Worm (Caenorhabditis elegans) whole organism, L4 larva: ENCODE results near the gene T03F6.4.

Experiments
- D1046.2 ChIP-seq: fragments of 200-800 bp; sonication (Bioruptor generic); IDR thresholded peaks from 2 replicates; pipeline ENCODE4 v1.3.6; 2022; ENCODE audit warnings: missing genetic modification characterization, missing compliant biosample characterization
- F44E2.7 ChIP-seq: fragments of 200-800 bp; sonication (Bioruptor generic); IDR thresholded peaks from 2 replicates; pipeline ENCODE4 v2.1.2; 2022; ENCODE audit warnings: missing genetic modification characterization, missing compliant biosample characterization
- T26A8.4 ChIP-seq: fragments of 200-800 bp; sonication (Bioruptor generic); IDR thresholded peaks from 2 replicates; pipeline ENCODE4 v1.3.6; 2022; ENCODE audit warnings: missing genetic modification characterization, missing compliant biosample characterization
- Y48G9A.11 ChIP-seq: fragments of 200-800 bp; sonication (Bioruptor generic); IDR thresholded peaks from 2 replicates; pipeline ENCODE4 v1.3.6; 2022; ENCODE audit warnings: missing genetic modification reagents, missing genetic modification characterization, missing compliant biosample characterization
- ZK337.2 ChIP-seq: fragments of 200-800 bp; sonication (Bioruptor generic); IDR thresholded peaks from 2 replicates; pipeline ENCODE4 v1.3.6; 2022; ENCODE audit warnings: missing genetic modification reagents, missing genetic modification characterization, missing compliant biosample characterization
- ZK546.5 ChIP-seq, 2 experiments: sonication (generic microtip); optimal IDR thresholded peaks; 2 replicates each; lab custom pipeline; 2017; ENCODE audit warnings: missing biosample characterization in 2 of 2, missing genetic modification characterization in 2 of 2
- aha-1 ChIP-seq: fragments of 150-350 bp; peaks from one replicate; lab custom pipeline; 2014; ENCODE audit warnings: missing biosample characterization, missing genetic modification characterization
- ceh-20 ChIP-seq: fragments of 200-800 bp; sonication (Bioruptor generic); IDR thresholded peaks from 2 replicates; pipeline ENCODE4 v1.3.6; 2022; ENCODE audit warnings: missing genetic modification reagents, missing genetic modification characterization, missing compliant biosample characterization
- ceh-28 ChIP-seq: fragments of 150-350 bp; optimal IDR thresholded peaks from 2 replicates; lab custom pipeline; 2014; ENCODE audit warnings: missing biosample characterization, missing genetic modification reagents, missing genetic modification characterization
- ceh-62 ChIP-seq: sonication (generic microtip); optimal IDR thresholded peaks from 2 replicates; lab custom pipeline; 2017; ENCODE audit warnings: missing biosample characterization, missing genetic modification characterization
- ces-1 ChIP-seq: fragments of 150-350 bp; sonication (generic microtip); optimal IDR thresholded peaks from 4 replicates; lab custom pipeline; 2014; ENCODE audit warnings: missing biosample characterization, missing genetic modification reagents, missing genetic modification characterization
- ctbp-1 ChIP-seq: fragments of 200-800 bp; sonication (Bioruptor generic); IDR thresholded peaks from 2 replicates; pipeline ENCODE4 v1.3.6; 2022; ENCODE audit warnings: missing genetic modification reagents, missing genetic modification characterization, missing compliant biosample characterization
- daf-16 ChIP-seq, 3 experiments: sonication (generic microtip); optimal IDR thresholded peaks; 2 replicates each; lab custom pipeline; 2016 to 2017; ENCODE audit warnings: missing genetic modification characterization in 3 of 3, missing genetic modification reagents in 3 of 3, mild to moderate bottlenecking in 2 of 3, missing compliant biosample characterization in 2 of 3, missing biosample characterization in 1 of 3, moderate library complexity in 1 of 3
- daf-19 ChIP-seq: fragments of 200-800 bp; sonication (Bioruptor generic); conservative IDR thresholded peaks from 2 replicates; pipeline ENCODE4 v1.3.6; 2022; ENCODE audit warnings: missing genetic modification characterization, missing compliant biosample characterization
- dmd-8 ChIP-seq: fragments of 200-800 bp; sonication (Bioruptor generic); IDR thresholded peaks from 2 replicates; pipeline ENCODE4 v1.3.6; 2022; ENCODE audit warnings: missing genetic modification characterization, missing compliant biosample characterization
- dpl-1 ChIP-seq: fragments of 150-350 bp; optimal IDR thresholded peaks from 2 replicates; lab custom pipeline; 2014; ENCODE audit warnings: missing biosample characterization, missing genetic modification reagents, missing genetic modification characterization
- dve-1 ChIP-seq: sonication (generic microtip); optimal IDR thresholded peaks from 2 replicates; lab custom pipeline; 2017; ENCODE audit warnings: antibody characterized with exemption, mild to moderate bottlenecking, missing genetic modification characterization, missing compliant biosample characterization; ENCODE audit not compliant: insufficient read depth
- egl-27 ChIP-seq: sonication (generic microtip); optimal IDR thresholded peaks from 3 replicates; lab custom pipeline; 2017; ENCODE audit warnings: missing biosample characterization, missing genetic modification reagents, missing genetic modification characterization
- hlh-11 ChIP-seq: fragments of 200-800 bp; sonication (Bioruptor generic); optimal IDR thresholded peaks from 2 replicates; lab custom pipeline; 2018; ENCODE audit warnings: mild to moderate bottlenecking, missing genetic modification characterization, missing compliant biosample characterization
- lim-7 ChIP-seq: fragments of 200-800 bp; sonication (Bioruptor generic); IDR thresholded peaks from 2 replicates; pipeline ENCODE4 v1.3.6; 2022; ENCODE audit warnings: missing genetic modification characterization, missing compliant biosample characterization
- lin-1 ChIP-seq: fragments of 200-800 bp; sonication (Bioruptor generic); IDR thresholded peaks from 2 replicates; pipeline ENCODE4 v1.3.6; 2022; ENCODE audit warnings: missing genetic modification reagents, missing genetic modification characterization, missing compliant biosample characterization
- lin-13 ChIP-seq: fragments of 150-350 bp; optimal IDR thresholded peaks from 2 replicates; lab custom pipeline; 2014; ENCODE audit warnings: missing biosample characterization, missing genetic modification reagents, missing genetic modification characterization
- lin-15B ChIP-seq: fragments of 150-350 bp; sonication (generic microtip); optimal IDR thresholded peaks from 3 replicates; lab custom pipeline; 2014; ENCODE audit warnings: missing biosample characterization, missing genetic modification characterization
- lin-29 ChIP-seq: fragments of 200-800 bp; sonication (Bioruptor generic); IDR thresholded peaks from 2 replicates; pipeline ENCODE4 v1.3.6; 2022; ENCODE audit warnings: missing genetic modification reagents, missing genetic modification characterization, missing compliant biosample characterization
- lin-38 ChIP-seq: fragments of 200-800 bp; sonication (Bioruptor generic); IDR thresholded peaks from 2 replicates; pipeline ENCODE4 v1.3.6; 2022; ENCODE audit warnings: missing genetic modification reagents, missing genetic modification characterization, missing compliant biosample characterization
- lin-39 ChIP-seq: fragments of 150-350 bp; optimal IDR thresholded peaks from 2 replicates; lab custom pipeline; 2014; ENCODE audit warnings: missing biosample characterization, missing genetic modification reagents, missing genetic modification characterization
- mdt-29 ChIP-seq: fragments of 200-800 bp; sonication (Bioruptor generic); IDR thresholded peaks from 2 replicates; pipeline ENCODE4 v1.3.6; 2022; ENCODE audit warnings: missing genetic modification reagents, missing genetic modification characterization, missing compliant biosample characterization
- mes-2 ChIP-seq: sonication (generic microtip); optimal IDR thresholded peaks from 2 replicates; lab custom pipeline; 2016; ENCODE audit warnings: missing genotype, mild to moderate bottlenecking, missing genetic modification characterization, missing compliant biosample characterization; ENCODE audit not compliant: poor library complexity, severe bottlenecking
- mxl-2 ChIP-seq: fragments of 200-800 bp; sonication (Bioruptor generic); conservative IDR thresholded peaks from 2 replicates; pipeline ENCODE4 v1.3.6; 2022; ENCODE audit warnings: missing genetic modification reagents, missing genetic modification characterization, missing compliant biosample characterization
- nhr-11 ChIP-seq: fragments of 150-350 bp; optimal IDR thresholded peaks from 2 replicates; lab custom pipeline; 2014; ENCODE audit warnings: missing biosample characterization, missing genetic modification characterization
- nhr-237 ChIP-seq: sonication (generic microtip); optimal IDR thresholded peaks from 2 replicates; lab custom pipeline; 2017; ENCODE audit warnings: missing biosample characterization, missing genetic modification characterization
- nhr-25 ChIP-seq: sonication (generic microtip); optimal IDR thresholded peaks from 2 replicates; lab custom pipeline; 2017; ENCODE audit warnings: missing genetic modification characterization, mild to moderate bottlenecking, missing compliant biosample characterization, antibody characterized with exemption, moderate library complexity, borderline replicate concordance; ENCODE audit not compliant: insufficient read depth
- nhr-41 ChIP-seq: fragments of 200-800 bp; sonication (Bioruptor generic); IDR thresholded peaks from 2 replicates; pipeline ENCODE4 v1.3.6; 2022; ENCODE audit warnings: missing genetic modification reagents, missing genetic modification characterization, missing compliant biosample characterization
- nhr-42 ChIP-seq: fragments of 200-800 bp; sonication (Bioruptor generic); IDR thresholded peaks from 2 replicates; pipeline ENCODE4 v1.3.6; 2022; ENCODE audit warnings: missing genetic modification characterization, missing compliant biosample characterization
- nhr-48 ChIP-seq: sonication (generic microtip); optimal IDR thresholded peaks from 2 replicates; lab custom pipeline; 2016; ENCODE audit warnings: mild to moderate bottlenecking, missing genetic modification characterization, missing compliant biosample characterization
- pha-4 ChIP-seq, 2 experiments: fragments of 150-350 bp in 1 of 2; fragments of 200-800 bp in 1 of 2; sonication (Bioruptor generic) in 1 of 2; IDR thresholded peaks in 1 of 2; optimal IDR thresholded peaks in 1 of 2; 2 replicates each; pipeline versions ENCODE4 v1.3.6 to Lab custom; 2014 to 2022; ENCODE audit warnings: missing genetic modification characterization in 2 of 2, missing genetic modification reagents in 2 of 2, missing biosample characterization in 1 of 2, missing compliant biosample characterization in 1 of 2
- skn-1 ChIP-seq: fragments of 150-350 bp; optimal IDR thresholded peaks from 2 replicates; lab custom pipeline; 2014; ENCODE audit warnings: missing biosample characterization, missing genetic modification characterization
- snpc-4 ChIP-seq: fragments of 150-350 bp; optimal IDR thresholded peaks from 2 replicates; lab custom pipeline; 2014; ENCODE audit warnings: missing biosample characterization, missing genetic modification characterization
- tra-1 ChIP-seq: fragments of 200-800 bp; sonication (Bioruptor generic); IDR thresholded peaks from 2 replicates; pipeline ENCODE4 v1.3.6; 2022; ENCODE audit warnings: missing genetic modification reagents, missing genetic modification characterization, missing compliant biosample characterization
- unc-130 ChIP-seq: sonication (generic microtip); optimal IDR thresholded peaks from 2 replicates; lab custom pipeline; 2016; ENCODE audit warnings: missing genetic modification reagents, missing genetic modification characterization, missing compliant biosample characterization
- unc-62 ChIP-seq, 3 experiments: fragments of 150-350 bp in 1 of 3; sonication (generic microtip); optimal IDR thresholded peaks in 2 of 3; peaks in 1 of 3; 1 replicate in 1 of 3; 2 replicates in 2 of 3; lab custom pipeline; 2014 to 2017; ENCODE audit warnings: missing biosample characterization in 3 of 3, missing genetic modification characterization in 3 of 3, missing genetic modification reagents in 3 of 3, missing genotype in 1 of 3
- vab-7 ChIP-seq: fragments of 200-800 bp; sonication (Bioruptor generic); IDR thresholded peaks from 2 replicates; pipeline ENCODE4 v1.3.6; 2022; ENCODE audit warnings: missing genetic modification reagents, missing genetic modification characterization, missing compliant biosample characterization
- zag-1 ChIP-seq: fragments of 150-350 bp; optimal IDR thresholded peaks from 2 replicates; lab custom pipeline; 2014; ENCODE audit warnings: missing biosample characterization, missing genetic modification characterization
- zfp-2 ChIP-seq: sonication (generic microtip); optimal IDR thresholded peaks from 2 replicates; lab custom pipeline; 2016; ENCODE audit warnings: mild to moderate bottlenecking, missing genetic modification characterization, missing compliant biosample characterization
- zip-2 ChIP-seq: fragments of 150-350 bp; optimal IDR thresholded peaks from 2 replicates; lab custom pipeline; 2014; ENCODE audit warnings: missing biosample characterization, missing genetic modification characterization

The T03F6.4 gene

DNA sequence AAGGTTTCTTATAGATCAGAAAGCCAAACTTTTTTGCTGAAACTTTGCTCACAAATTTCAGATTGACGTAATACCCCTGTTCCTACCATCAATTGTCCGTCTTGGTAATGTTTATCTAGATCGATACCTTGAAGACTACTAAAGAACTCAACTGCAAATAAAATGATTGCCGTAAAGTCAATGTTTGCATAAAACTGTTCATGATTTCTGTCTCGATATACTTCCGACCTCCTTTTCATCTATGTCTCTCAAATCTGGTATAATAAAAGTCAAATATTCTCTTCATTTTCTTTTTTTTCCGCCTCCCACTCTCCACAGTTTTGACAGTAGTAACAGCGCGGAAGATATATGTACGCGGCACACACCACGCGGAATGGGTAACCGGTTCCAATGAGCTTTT is 19.6 kb downstream of the T03F6.4 start, which contains the start of gene nas-1:
nas-1 (plus strand) TSS at position 301 of the 400 bp plus-strand sequence.
- TF ChIP-seq zag-1 (tag; lab: Kevin White, UChicago) (no peak), vab-7 (GFP tag; lab: Robert Waterston, UW) (no peak), unc-62 (GFP tag; optimal IDR thresholded peaks at IDR 0.05 in 1 of 2; lab: Kevin White, UChicago) (peak in 1 of 2 experiments; percentile 31), unc-62 (tag; optimal IDR thresholded peaks at IDR 0.05; lab: Kevin White, UChicago) (no peak)
- TF ChIP-seq, all 104 proteins: peak for 1

DNA sequence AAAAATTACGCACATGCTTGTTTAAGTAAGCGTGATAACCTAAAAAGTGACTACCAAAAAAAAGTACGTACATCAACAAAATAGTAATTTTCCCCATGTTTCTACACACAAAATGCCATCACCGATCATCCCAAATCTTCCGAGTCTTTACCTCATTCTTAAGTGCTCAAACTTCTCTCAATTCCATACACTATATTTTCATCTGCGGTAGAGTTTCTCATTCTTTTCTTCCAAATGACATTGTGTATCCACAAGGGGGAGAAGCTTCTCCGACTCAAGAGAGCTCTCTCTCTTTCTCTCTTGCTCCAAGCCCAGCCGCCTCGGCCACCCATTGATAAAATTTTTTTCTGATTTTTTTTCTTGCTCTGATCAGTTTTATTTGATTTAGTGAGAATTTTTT is 23.5 kb downstream of the T03F6.4 start, which contains the start of gene myo-6:
myo-6 (plus strand) TSS at position 301 of the 400 bp plus-strand sequence.
- no peak for TF ChIP-seq lin-39 (tag; lab: Kevin White, UChicago)
- 0 out of 2 replicates have a peak, but pooled peaks have one; percentile 25 for TF ChIP-seq pha-4 (GFP tag; IDR thresholded peaks at IDR 0.05; lab: Robert Waterston, UW)
- no peak for TF ChIP-seq pha-4 (tag; optimal IDR thresholded peaks at IDR 0.05; lab: Kevin White, UChicago)

DNA sequence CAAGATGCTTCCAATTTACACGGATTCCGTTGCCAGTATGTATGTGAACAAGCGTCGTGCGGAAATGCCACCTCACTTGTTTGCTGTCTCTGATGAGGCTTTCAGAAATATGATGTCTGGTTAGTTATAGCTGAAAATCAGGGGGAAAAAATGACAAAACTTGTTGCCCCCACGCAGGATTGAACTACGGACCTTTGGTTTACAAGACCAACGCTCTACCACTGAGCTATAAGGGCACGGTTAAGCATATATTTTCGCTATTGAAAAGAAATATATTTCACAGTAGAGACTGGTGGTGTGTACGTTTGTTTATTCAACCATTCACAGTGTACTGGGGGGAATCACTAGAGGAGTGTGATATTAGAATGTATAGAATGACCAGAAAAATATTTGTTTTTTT is 25.3 kb downstream of the T03F6.4 start:
- TF ChIP-seq unc-62 (GFP tag; optimal IDR thresholded peaks at IDR 0.05 in 1 of 2; lab: Kevin White, UChicago) (no peak), unc-62 (tag; optimal IDR thresholded peaks at IDR 0.05; lab: Kevin White, UChicago) (no peak), snpc-4 (tag; lab: Kevin White, UChicago) (no peak), lim-7 (peak; percentile 81), ctbp-1 (GFP tag; lab: Robert Waterston, UW) (no peak), dpl-1 (GFP tag; lab: Kevin White, UChicago) (no peak), D1046.2 (no peak), daf-16 (GFP tag; optimal IDR thresholded peaks at IDR 0.05; lab: Kevin White, UChicago) (peak in 1 of 2 experiments; percentile 42), daf-16 (tag; optimal IDR thresholded peaks at IDR 0.05; lab: Kevin White, UChicago) (no peak), ZK546.5 (tag; optimal IDR thresholded peaks at IDR 0.05; lab: Kevin White, UChicago) (no peak), dmd-8 (peak; percentile 82), ces-1 (GFP tag; lab: Kevin White, UChicago) (no peak), nhr-237 (tag; lab: Kevin White, UChicago) (no peak), skn-1 (no peak), nhr-42 (no peak), lin-38 (GFP tag; lab: Robert Waterston, UW) (no peak), lin-39 (tag; lab: Kevin White, UChicago) (no peak), hlh-11 (tag; lab: Kevin White, UChicago) (no peak), ceh-28 (tag; lab: Kevin White, UChicago) (no peak), daf-19 (GFP tag; lab: Robert Waterston, UW) (no peak), tra-1 (GFP tag; lab: Robert Waterston, UW) (0 out of 2 replicates have a peak, but pooled peaks have one; percentile 12), F44E2.7 (peak; percentile 59; the same call in 1 of the 2 replicates), dve-1 (tag; lab: Kevin White, UChicago) (no peak), zfp-2 (tag; lab: Kevin White, UChicago) (no peak), lin-13 (GFP tag; lab: Kevin White, UChicago) (peak; percentile 23), ZK337.2 (GFP tag; lab: Robert Waterston, UW) (no peak), aha-1 (tag; lab: Kevin White, UChicago) (no peak), T26A8.4 (0 out of 2 replicates have a peak, but pooled peaks have one; percentile 30), mes-2 (tag; lab: Kevin White, UChicago) (peak; percentile 40), lin-1 (no peak), zip-2 (tag; lab: Kevin White, UChicago) (peak; percentile 3), mxl-2 (GFP tag; lab: Robert Waterston, UW) (no peak), ceh-62 (no peak), ceh-20 (no peak), egl-27 (tag; lab: Kevin White, UChicago) (no peak), nhr-11 (tag; lab: Kevin White, UChicago) (no peak), lin-29 (GFP tag; lab: Robert Waterston, UW) (no peak), nhr-25 (tag; lab: Kevin White, UChicago) (no peak), unc-130 (GFP tag; lab: Kevin White, UChicago) (no peak), mdt-29 (GFP tag; lab: Robert Waterston, UW) (no peak), nhr-41 (GFP tag; lab: Robert Waterston, UW) (no peak), lin-15B (no peak), Y48G9A.11 (peak; percentile 24; the same call in 1 of the 2 replicates), nhr-48 (peak; percentile 7)
